Fruit fly (Drosophila melanogaster) whole organism, pupa: Measurements from ENCODE around the gene sNPF.

Source experiments
- CG10348 ChIP-seq: fragments of 200-800 bp; sonication (Bioruptor generic); IDR thresholded peaks from 2 replicates; pipeline ENCODE4 v1.3.6; 2022; ENCODE audit warnings: missing biosample characterization, missing genetic modification characterization
- CG12605 ChIP-seq: fragments of 200-800 bp; sonication (Bioruptor generic); IDR thresholded peaks from 2 replicates; pipeline ENCODE4 v1.3.6; 2022; ENCODE audit warnings: missing biosample characterization, missing genetic modification characterization
- CG13204 ChIP-seq: fragments of 200-800 bp; sonication (Bioruptor generic); optimal IDR thresholded peaks from 2 replicates; lab custom pipeline; 2018; ENCODE audit warnings: missing biosample characterization, mild to moderate bottlenecking, missing genetic modification characterization, moderate library complexity
- CG14655 ChIP-seq: fragments of 200-800 bp; sonication (Bioruptor generic); optimal IDR thresholded peaks from 3 replicates; lab custom pipeline; 2017; ENCODE audit warnings: mild to moderate bottlenecking, missing biosample characterization, missing genetic modification reagents, missing genetic modification characterization
- CG15710 ChIP-seq: fragments of 200-800 bp; sonication (Bioruptor generic); optimal IDR thresholded peaks from 2 replicates; lab custom pipeline; 2018; ENCODE audit warnings: missing biosample characterization, mild to moderate bottlenecking, missing genetic modification characterization, moderate library complexity
- CG17806 ChIP-seq: fragments of 200-800 bp; sonication (Bioruptor generic); optimal IDR thresholded peaks from 2 replicates; lab custom pipeline; 2018; ENCODE audit warnings: missing biosample characterization, mild to moderate bottlenecking, missing genetic modification characterization, moderate library complexity
- CG32121 ChIP-seq: fragments of 200-800 bp; sonication (Bioruptor generic); IDR thresholded peaks from 2 replicates; pipeline ENCODE4 v1.3.6; 2022; ENCODE audit warnings: missing biosample characterization, missing genetic modification characterization
- CG34367 ChIP-seq: fragments of 200-800 bp; sonication (Bioruptor generic); optimal IDR thresholded peaks from 2 replicates; lab custom pipeline; 2018; ENCODE audit warnings: missing biosample characterization, mild to moderate bottlenecking, missing genetic modification characterization
- CG4496 ChIP-seq: fragments of 200-800 bp; sonication (Bioruptor generic); IDR thresholded peaks from 3 replicates; pipeline ENCODE4 v1.3.6; 2022; ENCODE audit warnings: missing biosample characterization, missing genetic modification characterization
- CG8159 ChIP-seq: fragments of 200-800 bp; sonication (Bioruptor generic); optimal IDR thresholded peaks from 3 replicates; lab custom pipeline; 2018; ENCODE audit warnings: missing biosample characterization, mild to moderate bottlenecking, missing genetic modification characterization, moderate library complexity
- CG8301 ChIP-seq: fragments of 200-800 bp; sonication (Bioruptor generic); optimal IDR thresholded peaks from 2 replicates; lab custom pipeline; 2018; ENCODE audit warnings: missing biosample characterization, mild to moderate bottlenecking, missing genetic modification characterization
- CG9948 ChIP-seq: fragments of 200-800 bp; sonication (Bioruptor generic); optimal IDR thresholded peaks from 2 replicates; lab custom pipeline; 2018; ENCODE audit warnings: missing biosample characterization, mild to moderate bottlenecking, missing genetic modification characterization, moderate library complexity
- D1 ChIP-seq: fragments of 200-800 bp; sonication (Bioruptor generic); optimal IDR thresholded peaks from 2 replicates; lab custom pipeline; 2018; ENCODE audit warnings: missing biosample characterization, mild to moderate bottlenecking, missing genetic modification characterization, moderate library complexity
- EcR ChIP-seq: fragments of 200-800 bp; sonication (Bioruptor generic); optimal IDR thresholded peaks from 3 replicates; lab custom pipeline; 2019; ENCODE audit warnings: missing biosample characterization, missing genetic modification characterization, mild to moderate bottlenecking, moderate library complexity, missing genetic modification reagents
- Ets98B ChIP-seq: fragments of 200-800 bp; sonication (Bioruptor generic); IDR thresholded peaks from 2 replicates; pipeline ENCODE4 v1.3.6; 2022; ENCODE audit warnings: missing biosample characterization, missing genetic modification characterization
- Pif1A ChIP-seq: fragments of 200-800 bp; sonication (Bioruptor generic); optimal IDR thresholded peaks from 3 replicates; lab custom pipeline; 2016; ENCODE audit warnings: missing biosample characterization, missing genetic modification characterization
- Pif1B ChIP-seq: fragments of 200-800 bp; sonication (Bioruptor generic); optimal IDR thresholded peaks from 3 replicates; lab custom pipeline; 2016; ENCODE audit warnings: missing biosample characterization, missing genetic modification characterization
- Snoo ChIP-seq: fragments of 200-800 bp; sonication (Bioruptor generic); optimal IDR thresholded peaks from 3 replicates; lab custom pipeline; 2017; ENCODE audit warnings: missing biosample characterization, mild to moderate bottlenecking, missing genetic modification characterization, inconsistent platforms
- fd96Ca ChIP-seq: fragments of 200-800 bp; sonication (Bioruptor generic); IDR thresholded peaks from 3 replicates; pipeline ENCODE4 v1.3.6; 2022; ENCODE audit warnings: missing biosample characterization, missing genetic modification characterization
- gl ChIP-seq: fragments of 200-800 bp; sonication (Bioruptor generic); optimal IDR thresholded peaks from 2 replicates; lab custom pipeline; 2018; ENCODE audit warnings: missing biosample characterization, mild to moderate bottlenecking, missing genetic modification characterization
- rn ChIP-seq: fragments of 200-800 bp; sonication (Bioruptor generic); IDR thresholded peaks from 2 replicates; pipeline ENCODE4 v1.3.6; 2022; ENCODE audit warnings: missing biosample characterization, missing genetic modification characterization

Gene sNPF

DNA sequence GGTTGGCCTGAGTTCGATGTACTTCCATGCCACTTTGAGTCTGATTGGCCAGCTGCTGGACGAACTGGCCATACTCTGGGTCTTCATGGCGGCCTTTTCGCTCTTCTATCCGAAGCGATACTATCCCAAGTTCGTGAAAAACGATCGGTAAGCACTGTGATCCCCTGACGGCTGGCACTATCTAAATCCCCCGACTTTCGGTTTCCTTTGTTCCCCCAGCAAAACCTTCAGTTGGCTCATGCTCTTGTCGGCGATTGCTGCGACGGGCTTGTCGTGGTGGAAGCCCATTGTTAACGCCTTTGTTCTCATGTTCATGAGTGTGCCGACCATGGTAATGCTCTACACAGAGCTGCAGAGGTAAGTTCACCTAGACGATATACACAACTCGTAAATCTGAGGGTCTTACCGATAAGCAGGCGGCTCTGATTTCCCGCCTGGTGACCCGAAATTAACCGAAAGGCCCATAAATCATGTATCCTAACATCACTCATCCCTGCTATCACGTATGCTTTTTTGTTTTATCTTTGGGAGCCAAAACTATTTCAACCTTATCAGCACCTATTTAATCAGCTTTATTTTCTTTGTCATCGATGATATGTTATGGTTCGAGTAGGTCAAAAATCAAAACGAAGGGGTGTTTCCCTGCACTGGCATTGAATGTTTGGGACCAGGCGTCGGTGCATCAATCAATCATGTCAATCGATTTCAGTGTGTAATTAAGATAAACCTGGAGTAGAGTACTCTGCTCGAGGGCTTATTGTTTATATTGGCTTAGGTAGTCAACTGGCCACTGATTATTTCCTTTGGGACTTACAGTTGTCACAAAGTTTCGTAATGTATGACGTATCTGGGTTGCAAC, 41.7 kb downstream of the sNPF start:
- peak; percentile 87 for TF ChIP-seq EcR (GFP tag; lab: Kevin White, UChicago)
- TF ChIP-seq gl, result no peak
- no peak for TF ChIP-seq CG9948 (tag; lab: Kevin White, UChicago)
- no peak for TF ChIP-seq CG15710 (tag; lab: Kevin White, UChicago)

DNA sequence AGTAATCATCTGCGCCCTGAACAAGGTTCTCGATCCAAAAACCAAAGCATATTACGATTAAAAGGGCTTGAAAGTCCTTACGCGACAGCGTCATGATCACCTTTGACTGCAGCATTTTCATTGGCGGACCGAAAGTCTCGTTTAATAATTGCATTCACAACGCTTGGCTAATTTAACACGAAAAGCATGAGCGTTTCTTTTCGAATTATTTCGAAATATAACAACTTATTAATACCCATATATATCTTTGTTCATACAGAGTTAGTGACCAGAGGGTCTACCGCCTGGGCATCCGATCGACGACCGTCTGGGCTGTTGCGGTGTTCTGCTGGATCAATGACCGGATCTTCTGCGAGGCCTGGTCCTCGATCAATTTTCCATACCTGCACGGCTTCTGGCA, 44.4 kb downstream of the sNPF start, which contains the start of gene CG10730:
CG10730 (minus strand) TSS at position 101 of the 400 bp plus-strand sequence.
- no peak for TF ChIP-seq CG34367
- no peak for TF ChIP-seq D1
- TF ChIP-seq CG14655 (GFP tag; lab: Kevin White, UChicago), result no peak
- no peak for TF ChIP-seq Pif1A (GFP tag; lab: Kevin White, UChicago)
- no peak for TF ChIP-seq Ets98B
- no peak for TF ChIP-seq CG9948 (tag; lab: Kevin White, UChicago)
- TF ChIP-seq CG8301 (tag; lab: Kevin White, UChicago), result no peak
- no peak for TF ChIP-seq fd96Ca (GFP tag; lab: Robert Waterston, UW)
- no peak for TF ChIP-seq rn (GFP tag; lab: Robert Waterston, UW)
- no peak for TF ChIP-seq CG8159 (tag; lab: Kevin White, UChicago)
- no peak for TF ChIP-seq CG10348
- TF ChIP-seq CG4496, result no peak
- no peak for TF ChIP-seq EcR (GFP tag; lab: Kevin White, UChicago)

DNA sequence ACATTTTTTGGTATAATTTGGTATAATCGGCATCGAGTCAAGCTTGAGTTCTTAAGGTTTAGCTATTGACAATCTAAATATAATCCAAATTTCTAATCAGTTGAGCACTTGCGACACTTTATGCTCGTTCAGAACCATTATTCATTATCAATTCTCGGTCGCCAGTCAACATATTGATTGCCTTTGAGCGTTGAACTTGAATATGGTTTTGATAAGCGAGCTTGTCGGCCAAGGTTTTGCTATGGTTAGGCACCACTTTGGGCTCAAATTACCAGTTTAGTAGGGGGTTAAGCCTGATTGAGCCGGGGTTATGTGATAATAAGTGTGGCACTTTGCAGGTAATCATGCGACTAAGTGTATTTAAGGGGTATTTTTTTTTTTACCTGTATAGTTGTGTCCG, 46.7 kb downstream of the sNPF start:
- no peak for TF ChIP-seq CG4496
- TF ChIP-seq CG8301 (tag; lab: Kevin White, UChicago), result no peak
- TF ChIP-seq CG8159 (tag; lab: Kevin White, UChicago), result no peak
- no peak for TF ChIP-seq Pif1A (GFP tag; lab: Kevin White, UChicago)
- no peak for TF ChIP-seq CG13204 (GFP tag; lab: Kevin White, UChicago)
- no peak for TF ChIP-seq CG14655 (GFP tag; lab: Kevin White, UChicago)

DNA sequence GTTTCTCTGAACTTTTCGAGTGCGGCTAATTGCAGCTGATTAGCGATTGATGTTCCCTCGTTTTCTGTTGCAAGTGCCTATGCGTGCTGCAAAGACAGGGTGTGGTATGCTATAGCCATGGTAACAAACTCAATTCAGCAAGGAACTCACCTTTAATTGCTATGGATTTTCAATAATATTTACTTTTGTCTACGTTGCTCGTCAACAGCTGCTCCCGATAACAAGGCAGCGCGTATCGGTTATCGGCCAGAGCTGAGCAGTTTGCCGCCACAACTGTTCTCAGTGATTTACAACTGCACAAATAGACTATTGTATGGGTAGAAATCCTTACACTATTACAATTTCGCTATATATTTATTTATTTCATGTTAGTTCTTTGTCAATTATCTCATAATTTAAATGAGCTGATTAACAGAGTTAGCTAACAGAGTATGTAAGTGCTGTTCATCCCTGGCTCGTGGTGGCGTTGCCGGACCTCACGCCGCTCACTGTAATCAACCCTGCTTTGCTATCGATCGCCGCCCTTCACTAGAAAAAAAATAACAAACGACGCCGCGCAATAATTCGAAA, 47.6 kb downstream of the sNPF start, which contains the start of the genes pr and neb:
pr (minus strand) TSS at position 225 of the 570 bp plus-strand sequence.
neb (plus strand) TSS at position 524 of the 570 bp plus-strand sequence.
- TF ChIP-seq gl (no peak), fd96Ca (GFP tag; lab: Robert Waterston, UW) (no peak), CG8301 (tag; lab: Kevin White, UChicago) (no peak), EcR (GFP tag; lab: Kevin White, UChicago) (no peak), CG13204 (GFP tag; lab: Kevin White, UChicago) (no peak), CG9948 (tag; lab: Kevin White, UChicago) (no peak), CG8159 (tag; lab: Kevin White, UChicago) (no peak), CG34367 (peak; percentile 36), rn (GFP tag; lab: Robert Waterston, UW) (no peak), Pif1A (GFP tag; lab: Kevin White, UChicago) (no peak), CG32121 (GFP tag; lab: Robert Waterston, UW) (no peak), Ets98B (no peak), D1 (no peak), Pif1B (GFP tag; lab: Kevin White, UChicago) (peak; percentile 61), CG12605 (GFP tag; lab: Robert Waterston, UW) (0 out of 2 replicates have a peak, but pooled peaks have one; percentile 39), CG17806 (tag; lab: Kevin White, UChicago) (no peak), CG4496 (no peak), Snoo (tag; lab: Kevin White, UChicago) (no peak), CG14655 (GFP tag; lab: Kevin White, UChicago) (no peak), CG15710 (tag; lab: Kevin White, UChicago) (peak; percentile 50), CG10348 (no peak)
- TF ChIP-seq, all 21 proteins: peak for 4

DNA sequence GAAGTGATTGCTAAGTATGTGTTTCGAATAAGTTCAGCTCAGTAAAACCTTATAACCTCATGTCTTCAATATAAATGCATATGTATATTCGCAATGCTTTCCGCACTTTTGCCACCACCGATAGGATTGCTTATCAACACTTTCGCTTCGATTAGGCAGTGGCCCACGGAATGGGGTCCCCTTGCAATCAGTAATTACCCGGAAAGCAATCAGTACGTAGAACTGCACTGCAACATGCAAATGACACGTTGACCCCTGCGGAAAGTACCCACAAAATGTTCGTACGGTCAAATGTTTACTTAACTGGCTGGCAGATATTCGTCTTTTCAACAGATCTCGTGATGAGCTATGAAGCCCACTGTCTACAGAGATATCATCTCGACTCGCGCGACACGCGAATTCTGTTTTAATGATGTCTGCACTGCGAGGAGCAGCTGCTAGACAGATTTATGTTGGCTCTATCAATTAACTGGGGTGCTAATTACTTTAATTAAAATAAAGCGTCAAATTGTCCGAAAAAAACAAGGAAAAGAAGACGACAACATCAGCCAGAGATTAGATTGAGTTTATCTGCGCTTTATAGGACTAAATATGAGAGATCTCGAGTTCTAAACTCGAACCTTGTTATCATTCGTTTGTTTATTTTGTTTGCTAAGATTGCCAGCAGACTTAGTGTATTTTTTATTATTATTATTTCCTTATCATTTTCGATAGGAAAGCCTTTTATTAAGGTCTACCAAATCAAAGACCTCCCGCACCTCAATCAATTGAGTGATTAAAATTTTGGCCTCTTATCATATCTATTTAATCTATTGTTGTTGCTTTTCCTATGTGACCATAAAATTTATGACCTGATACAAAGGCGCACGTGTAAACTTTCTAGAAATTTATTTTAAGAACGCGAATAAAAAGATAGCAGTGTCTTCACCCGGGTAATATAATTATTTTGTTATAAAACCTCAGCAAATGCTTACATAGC, 50.0 kb downstream of the sNPF start:
- TF ChIP-seq EcR (GFP tag; lab: Kevin White, UChicago) (peak; percentile 59), CG15710 (tag; lab: Kevin White, UChicago) (no peak)

DNA sequence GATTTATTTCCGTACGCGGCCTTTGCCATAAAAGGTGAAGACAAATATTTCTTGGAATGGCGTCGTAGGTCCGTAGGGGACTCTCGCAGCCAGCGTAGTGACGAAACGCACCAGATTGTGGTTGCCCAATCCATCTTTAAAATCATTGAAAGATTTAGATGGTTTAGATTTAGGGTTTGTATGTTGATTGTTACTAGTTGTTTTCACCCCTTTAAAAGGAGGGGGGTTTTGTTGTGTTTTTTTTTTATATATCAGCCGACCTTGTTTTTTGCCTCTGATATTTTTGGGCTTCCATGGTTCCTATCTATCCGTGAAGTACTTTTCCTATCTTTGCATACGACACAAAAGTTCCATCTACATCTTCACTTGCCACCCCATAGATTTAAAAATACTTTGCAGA, 51.2 kb downstream of the sNPF start:
- TF ChIP-seq D1, result no peak
- peak; percentile 11 for TF ChIP-seq Pif1A (GFP tag; lab: Kevin White, UChicago)
- TF ChIP-seq, all 21 proteins: peak for 1
